Worm (Caenorhabditis elegans) whole organism, late embryonic: ENCODE results near the gene vab-9.

ENCODE experiments used
- C38D4.7 ChIP-seq: fragments of 200-800 bp; sonication (Bioruptor generic); optimal IDR thresholded peaks from 2 replicates; lab custom pipeline; 2018; ENCODE audit warnings: mild to moderate bottlenecking, missing genetic modification characterization, moderate library complexity, missing compliant biosample characterization
- Y22D7AL.16 ChIP-seq: sonication (generic microtip); optimal IDR thresholded peaks from 2 replicates; lab custom pipeline; 2016; ENCODE audit warnings: missing genetic modification characterization, missing compliant biosample characterization
- ama-1 ChIP-seq: fragments of 150-350 bp; optimal IDR thresholded peaks from 2 replicates; lab custom pipeline; 2014
- ceh-14 ChIP-seq: sonication (generic microtip); optimal IDR thresholded peaks from 2 replicates; lab custom pipeline; 2016; ENCODE audit warnings: missing genotype, missing genetic modification characterization, missing compliant biosample characterization
- ceh-34 ChIP-seq: sonication (generic microtip); optimal IDR thresholded peaks from 2 replicates; lab custom pipeline; 2016; ENCODE audit warnings: mild to moderate bottlenecking, missing genetic modification characterization, missing compliant biosample characterization
- ceh-9 ChIP-seq: sonication (generic microtip); optimal IDR thresholded peaks from 2 replicates; lab custom pipeline; 2016; ENCODE audit warnings: mild to moderate bottlenecking, missing genetic modification characterization, inconsistent platforms, missing compliant biosample characterization
- dmd-4 ChIP-seq: sonication (generic microtip); optimal IDR thresholded peaks from 2 replicates; lab custom pipeline; 2016; ENCODE audit warnings: borderline replicate concordance, missing genetic modification characterization, missing compliant biosample characterization
- hlh-30 ChIP-seq: sonication (generic microtip); optimal IDR thresholded peaks from 2 replicates; lab custom pipeline; 2017; ENCODE audit warnings: antibody characterized with exemption, missing genetic modification characterization, missing compliant biosample characterization; ENCODE audit not compliant: insufficient read depth
- madf-2 ChIP-seq: sonication (generic microtip); optimal IDR thresholded peaks from 2 replicates; lab custom pipeline; 2017; ENCODE audit warnings: missing genetic modification characterization, missing compliant biosample characterization
- mec-3 ChIP-seq: sonication (generic microtip); optimal IDR thresholded peaks from 2 replicates; lab custom pipeline; 2016; ENCODE audit warnings: borderline replicate concordance, missing genetic modification characterization, missing compliant biosample characterization
- nhr-11 ChIP-seq: fragments of 150-350 bp; optimal IDR thresholded peaks from 2 replicates; lab custom pipeline; 2014; ENCODE audit warnings: missing biosample characterization, missing genetic modification characterization
- npax-4 ChIP-seq: sonication (generic microtip); optimal IDR thresholded peaks from 2 replicates; lab custom pipeline; 2016; ENCODE audit warnings: missing genetic modification characterization, missing compliant biosample characterization
- pha-4 ChIP-seq: fragments of 150-350 bp; optimal IDR thresholded peaks from 2 replicates; lab custom pipeline; 2018; ENCODE audit warnings: missing biosample characterization, missing genetic modification reagents, missing genetic modification characterization
- tbx-2 ChIP-seq: sonication (generic microtip); optimal IDR thresholded peaks from 2 replicates; lab custom pipeline; 2016; ENCODE audit warnings: missing genetic modification characterization, missing compliant biosample characterization

ce11 chrII:8617516-8617915 is 20.0 kb downstream of the vab-9 start, which contains the start of gene chhy-1:
- TF ChIP-seq ceh-14 (no peak), pha-4 (tag; lab: Kevin White, UChicago) (no peak), npax-4 (tag; lab: Kevin White, UChicago) (no peak), mec-3 (no peak), madf-2 (tag; lab: Kevin White, UChicago) (no peak), ama-1 (lab: Kevin White, UChicago) (no peak), nhr-11 (no peak), ceh-9 (no peak), tbx-2 (no peak), dmd-4 (tag; lab: Kevin White, UChicago) (no peak), Y22D7AL.16 (tag; lab: Kevin White, UChicago) (no peak), C38D4.7 (GFP tag; lab: Kevin White, UChicago) (no peak), ceh-34 (no peak), hlh-30 (no peak)
